Fruit fly (Drosophila melanogaster) whole organism, embryonic: Measurements from ENCODE around the gene SP555.

Experiments used
- Antp ChIP-seq: fragments of 200-800 bp; sonication (Bioruptor generic); optimal IDR thresholded peaks from 3 replicates; lab custom pipeline; 2016; ENCODE audit warnings: missing biosample characterization, missing genetic modification characterization
- Atf3 ChIP-seq: fragments of 200-800 bp; sonication (Bioruptor generic); optimal IDR thresholded peaks from 3 replicates; lab custom pipeline; 2016; ENCODE audit warnings: missing biosample characterization, missing genetic modification characterization
- CG10267 ChIP-seq: fragments of 200-800 bp; sonication (Bioruptor generic); optimal IDR thresholded peaks from 2 replicates; lab custom pipeline; 2018; ENCODE audit warnings: missing biosample characterization, mild to moderate bottlenecking, missing genetic modification characterization, moderate library complexity
- CG11696 ChIP-seq: fragments of 200-800 bp; sonication (Bioruptor generic); IDR thresholded peaks from 2 replicates; pipeline ENCODE4 v1.3.6; 2022; ENCODE audit warnings: missing biosample characterization, missing genetic modification characterization
- CG14965 ChIP-seq: fragments of 200-800 bp; sonication (Bioruptor generic); optimal IDR thresholded peaks from 2 replicates; lab custom pipeline; 2016; ENCODE audit warnings: missing biosample characterization, missing genetic modification characterization, borderline replicate concordance
- CG17186 ChIP-seq: fragments of 200-800 bp; sonication (Bioruptor generic); optimal IDR thresholded peaks from 3 replicates; lab custom pipeline; 2017; ENCODE audit warnings: missing biosample characterization, missing genetic modification reagents, missing genetic modification characterization
- CG18619 ChIP-seq: fragments of 200-800 bp; sonication (Bioruptor generic); optimal IDR thresholded peaks from 3 replicates; lab custom pipeline; 2017; ENCODE audit warnings: missing biosample characterization, mild to moderate bottlenecking, missing genetic modification characterization
- CG2129 ChIP-seq: fragments of 200-800 bp; sonication (Bioruptor generic); IDR thresholded peaks from 2 replicates; pipeline ENCODE4 v1.3.6; 2022; ENCODE audit warnings: missing biosample characterization, missing genetic modification characterization; ENCODE audit not compliant: partially characterized antibody
- CG2202 ChIP-seq: fragments of 200-800 bp; sonication (Bioruptor generic); optimal IDR thresholded peaks from 2 replicates; lab custom pipeline; 2018; ENCODE audit warnings: missing biosample characterization, mild to moderate bottlenecking, missing genetic modification characterization
- CG31224 ChIP-seq: fragments of 200-800 bp; sonication (Bioruptor generic); IDR thresholded peaks from 2 replicates; pipeline ENCODE4 v1.3.6; 2022; ENCODE audit warnings: missing biosample characterization, missing genetic modification characterization
- CG3847 ChIP-seq: fragments of 200-800 bp; sonication (Bioruptor generic); IDR thresholded peaks from 2 replicates; pipeline ENCODE4 v1.3.6; 2022; ENCODE audit warnings: missing biosample characterization, missing genetic modification characterization
- CG42726 ChIP-seq: fragments of 200-800 bp; sonication (Bioruptor generic); IDR thresholded peaks from 2 replicates; pipeline ENCODE4 v1.3.6; 2022; ENCODE audit warnings: missing biosample characterization, missing genetic modification characterization; ENCODE audit not compliant: partially characterized antibody
- CG7839 ChIP-seq: fragments of 200-800 bp; sonication (Bioruptor generic); optimal IDR thresholded peaks from 3 replicates; lab custom pipeline; 2018; ENCODE audit warnings: missing biosample characterization, mild to moderate bottlenecking, missing genetic modification characterization, moderate library complexity
- CG8359 ChIP-seq: fragments of 200-800 bp; sonication (Bioruptor generic); optimal IDR thresholded peaks from 2 replicates; lab custom pipeline; 2017; ENCODE audit warnings: missing biosample characterization, mild to moderate bottlenecking, missing genetic modification characterization, borderline replicate concordance
- CkIIα-i1 ChIP-seq: fragments of 200-800 bp; sonication (Bioruptor generic); IDR thresholded peaks from 2 replicates; pipeline ENCODE4 v1.3.6; 2022; ENCODE audit warnings: missing biosample characterization, missing genetic modification characterization
- E2f2 ChIP-seq: fragments of 200-800 bp; sonication (Bioruptor generic); IDR thresholded peaks from 2 replicates; pipeline ENCODE4 v1.3.6; 2022; ENCODE audit warnings: missing biosample characterization, missing genetic modification characterization
- Fer2 ChIP-seq: fragments of 200-800 bp; sonication (Bioruptor generic); optimal IDR thresholded peaks from 2 replicates; lab custom pipeline; 2018; ENCODE audit warnings: missing biosample characterization, mild to moderate bottlenecking, missing genetic modification characterization, moderate library complexity
- HmgD ChIP-seq: fragments of 200-800 bp; sonication (Bioruptor generic); optimal IDR thresholded peaks from 3 replicates; lab custom pipeline; 2016; ENCODE audit warnings: missing biosample characterization, missing genetic modification characterization
- Lim3 ChIP-seq: fragments of 200-800 bp; sonication (Bioruptor generic); IDR thresholded peaks from 2 replicates; pipeline ENCODE4 v1.3.6; 2022; ENCODE audit warnings: missing biosample characterization, missing genetic modification characterization
- NK7.1 ChIP-seq: fragments of 200-800 bp; sonication (Bioruptor generic); optimal IDR thresholded peaks from 3 replicates; lab custom pipeline; 2016; ENCODE audit warnings: missing biosample characterization, missing genetic modification characterization
- Nf-YA ChIP-seq: fragments of 200-800 bp; sonication (Bioruptor generic); IDR thresholded peaks from 2 replicates; pipeline ENCODE4 v1.3.6; 2022; ENCODE audit warnings: missing biosample characterization, missing genetic modification characterization
- Nf-YB ChIP-seq: fragments of 200-800 bp; sonication (Bioruptor generic); optimal IDR thresholded peaks from 3 replicates; lab custom pipeline; 2019; ENCODE audit warnings: missing biosample characterization, mild to moderate bottlenecking, missing genetic modification characterization, moderate library complexity
- PHDP ChIP-seq: fragments of 200-800 bp; sonication (Bioruptor generic); optimal IDR thresholded peaks from 3 replicates; lab custom pipeline; 2018; ENCODE audit warnings: missing biosample characterization, mild to moderate bottlenecking, missing genetic modification characterization, moderate library complexity
- Six4 ChIP-seq: fragments of 200-800 bp; sonication (Bioruptor generic); optimal IDR thresholded peaks from 2 replicates; lab custom pipeline; 2016; ENCODE audit warnings: missing biosample characterization, missing genetic modification characterization
- Xbp1 ChIP-seq: fragments of 200-800 bp; sonication (Bioruptor generic); optimal IDR thresholded peaks from 3 replicates; lab custom pipeline; 2016; ENCODE audit warnings: missing biosample characterization, mild to moderate bottlenecking, missing genetic modification characterization
- YL-1 ChIP-seq: fragments of 200-800 bp; sonication (Bioruptor generic); optimal IDR thresholded peaks from 3 replicates; lab custom pipeline; 2017; ENCODE audit warnings: missing biosample characterization, mild to moderate bottlenecking, missing genetic modification characterization
- btn ChIP-seq: fragments of 200-800 bp; sonication (Bioruptor generic); optimal IDR thresholded peaks from 2 replicates; lab custom pipeline; 2016; ENCODE audit warnings: missing biosample characterization, missing genetic modification characterization
- chif ChIP-seq, 2 experiments: fragments of 200-800 bp; sonication (Bioruptor generic); optimal IDR thresholded peaks; 3 replicates each; lab custom pipeline; 2016; ENCODE audit warnings: missing biosample characterization in 2 of 2, missing genetic modification characterization in 2 of 2
- chm ChIP-seq: fragments of 200-800 bp; sonication (Bioruptor generic); IDR thresholded peaks from 2 replicates; pipeline ENCODE4 v1.3.6; 2022; ENCODE audit warnings: missing biosample characterization, missing genetic modification characterization
- danr ChIP-seq: fragments of 200-800 bp; sonication (Bioruptor generic); IDR thresholded peaks from 2 replicates; pipeline ENCODE4 v1.3.6; 2022; ENCODE audit warnings: missing biosample characterization, missing genetic modification characterization
- dm ChIP-seq: fragments of 200-800 bp; sonication (Bioruptor generic); optimal IDR thresholded peaks from 3 replicates; lab custom pipeline; 2016; ENCODE audit warnings: missing biosample characterization, missing genetic modification characterization
- ems ChIP-seq: fragments of 200-800 bp; sonication (Bioruptor generic); optimal IDR thresholded peaks from 3 replicates; lab custom pipeline; 2016; ENCODE audit warnings: missing biosample characterization, missing genetic modification characterization
- gfzf ChIP-seq: fragments of 200-800 bp; sonication (Bioruptor generic); optimal IDR thresholded peaks from 2 replicates; lab custom pipeline; 2016; ENCODE audit warnings: missing biosample characterization, mild to moderate bottlenecking, missing genetic modification characterization, moderate library complexity
- grn ChIP-seq: fragments of 200-800 bp; sonication (Bioruptor generic); optimal IDR thresholded peaks from 3 replicates; lab custom pipeline; 2017; ENCODE audit warnings: missing biosample characterization, missing genetic modification characterization
- hkb ChIP-seq, 2 experiments: fragments of 200-800 bp in 1 of 2; fragments of >200 bp in 1 of 2; sonication (Bioruptor generic) in 1 of 2; IDR thresholded peaks in 1 of 2; optimal IDR thresholded peaks in 1 of 2; 2 replicates each; pipeline versions ENCODE4 v1.3.6 to Lab custom; 2017 to 2022; ENCODE audit warnings: missing biosample characterization in 1 of 2, missing genetic modification characterization in 1 of 2
- ind ChIP-seq: fragments of 200-800 bp; sonication (Bioruptor generic); optimal IDR thresholded peaks from 3 replicates; lab custom pipeline; 2016; ENCODE audit warnings: missing biosample characterization, missing genetic modification characterization
- kah ChIP-seq: fragments of 200-800 bp; sonication (Bioruptor generic); optimal IDR thresholded peaks from 2 replicates; lab custom pipeline; 2018; ENCODE audit warnings: missing biosample characterization, mild to moderate bottlenecking, missing genetic modification characterization
- lola ChIP-seq, 3 experiments: fragments of >200 bp in 2 of 3; fragments of 200-800 bp in 1 of 3; sonication (Bioruptor generic) in 1 of 3; optimal IDR thresholded peaks; 2 replicates each; lab custom pipeline; 2017 to 2019; ENCODE audit warnings: missing biosample characterization in 3 of 3, missing genetic modification characterization in 3 of 3, mild to moderate bottlenecking in 1 of 3, moderate library complexity in 1 of 3
- mirr ChIP-seq: fragments of 200-800 bp; sonication (Bioruptor generic); optimal IDR thresholded peaks from 3 replicates; lab custom pipeline; 2018; ENCODE audit warnings: missing biosample characterization, mild to moderate bottlenecking, missing genetic modification characterization
- pan ChIP-seq, 4 experiments: fragments of >200 bp in 3 of 4; fragments of 200-800 bp in 1 of 4; sonication (Bioruptor generic) in 1 of 4; optimal IDR thresholded peaks in 3 of 4; IDR thresholded peaks in 1 of 4; 2 replicates each; pipeline versions ENCODE4 v1.3.6 to Lab custom; 2017 to 2022; ENCODE audit warnings: missing biosample characterization in 2 of 4, missing genetic modification characterization in 2 of 4, mixed read lengths in 1 of 4
- prd ChIP-seq, 3 experiments: fragments of >200 bp in 2 of 3; fragments of 200-800 bp in 1 of 3; sonication (Bioruptor generic) in 1 of 3; optimal IDR thresholded peaks in 2 of 3; IDR thresholded peaks in 1 of 3; 2 replicates in 2 of 3; 3 replicates in 1 of 3; pipeline versions ENCODE4 v1.3.6 to Lab custom; 2017 to 2022; ENCODE audit warnings: missing biosample characterization in 1 of 3, missing genetic modification characterization in 1 of 3
- repo ChIP-seq: fragments of 200-800 bp; sonication (Bioruptor generic); optimal IDR thresholded peaks from 2 replicates; lab custom pipeline; 2016; ENCODE audit warnings: missing biosample characterization, missing genetic modification characterization
- scrt ChIP-seq: fragments of 200-800 bp; sonication (Bioruptor generic); optimal IDR thresholded peaks from 2 replicates; lab custom pipeline; 2018; ENCODE audit warnings: missing biosample characterization, mild to moderate bottlenecking, missing genetic modification characterization, moderate library complexity
- sisA ChIP-seq: fragments of 200-800 bp; sonication (Bioruptor generic); IDR thresholded peaks from 2 replicates; pipeline ENCODE4 v1.3.6; 2022; ENCODE audit warnings: missing biosample characterization, missing genetic modification characterization
- slbo ChIP-seq: fragments of 200-800 bp; sonication (Bioruptor generic); IDR thresholded peaks from 2 replicates; pipeline ENCODE4 v1.3.6; 2022; ENCODE audit warnings: missing biosample characterization, missing genetic modification characterization
- so ChIP-seq: fragments of 200-800 bp; sonication (Bioruptor generic); IDR thresholded peaks from 3 replicates; pipeline ENCODE4 v1.3.6; 2022; ENCODE audit warnings: missing biosample characterization, missing genetic modification characterization
- usp ChIP-seq: fragments of >200 bp; optimal IDR thresholded peaks from 2 replicates; lab custom pipeline; 2017; ENCODE audit warnings: missing biosample characterization, missing genetic modification characterization
- vvl ChIP-seq: fragments of 200-800 bp; sonication (Bioruptor generic); IDR thresholded peaks from 2 replicates; pipeline ENCODE4 v1.3.6; 2022; ENCODE audit warnings: missing biosample characterization, missing genetic modification characterization
- zen2 ChIP-seq: fragments of 200-800 bp; sonication (Bioruptor generic); IDR thresholded peaks from 3 replicates; pipeline ENCODE4 v1.3.6; 2022; ENCODE audit warnings: missing biosample characterization, missing genetic modification characterization; ENCODE audit not compliant: partially characterized antibody

The SP555 gene

dm6 chr2L:5043043-5043442 lies 5.5 kb downstream of the SP555 start, which contains the start of the genes CG33995, CG44000 and CG44001 (continued):
- peak; percentile 71 for TF ChIP-seq vvl (GFP tag; lab: Robert Waterston, UW)
- no peak for TF ChIP-seq zen2 (GFP tag; lab: Robert Waterston, UW)
- no peak for TF ChIP-seq NK7.1
- TF ChIP-seq CkIIα-i1, result no peak
- peak; percentile 22; the same call in 1 of the 2 replicates for TF ChIP-seq sisA (GFP tag; lab: Robert Waterston, UW)
- peak; percentile 96 for TF ChIP-seq YL-1 (GFP tag; lab: Kevin White, UChicago)
- TF ChIP-seq slbo (GFP tag; lab: Robert Waterston, UW), result peak; percentile 78
- peak; percentile 9 for TF ChIP-seq Nf-YB (GFP tag; lab: Kevin White, UChicago)
- TF ChIP-seq chm (GFP tag; lab: Robert Waterston, UW), result peak; percentile 57
- TF ChIP-seq PHDP (tag; lab: Kevin White, UChicago), result peak; percentile 18
- TF ChIP-seq E2f2 (GFP tag; lab: Robert Waterston, UW), result peak; percentile 74
- TF ChIP-seq HmgD (GFP tag; lab: Kevin White, UChicago), result peak; percentile 36
- TF ChIP-seq ems (GFP tag; lab: Kevin White, UChicago), result peak; percentile 36
- TF ChIP-seq CG18619 (GFP tag; lab: Kevin White, UChicago), result peak; percentile 13
- TF ChIP-seq Fer2 (tag; lab: Kevin White, UChicago), result no peak
- peak; percentile 25 for TF ChIP-seq hkb (optimal IDR thresholded peaks at IDR 0.05; lab: Kevin White, UChicago)
- no peak for TF ChIP-seq hkb (GFP tag; IDR thresholded peaks at IDR 0.05; lab: Robert Waterston, UW)
- TF ChIP-seq CG8359 (GFP tag; lab: Kevin White, UChicago), result no peak
- TF ChIP-seq scrt (GFP tag; lab: Kevin White, UChicago), result no peak
- TF ChIP-seq CG11696, result no peak
- TF ChIP-seq prd (optimal IDR thresholded peaks at IDR 0.05; lab: Kevin White, UChicago), result no peak
- TF ChIP-seq prd (GFP tag; IDR thresholded peaks at IDR 0.05; lab: Robert Waterston, UW), result peak; percentile 40; the same call in 1 of the 3 replicates
- TF ChIP-seq chif (GFP tag; optimal IDR thresholded peaks at IDR 0.05; lab: Kevin White, UChicago), result peak in 1 of 2 experiments; percentile 27
- no peak for TF ChIP-seq Lim3 (GFP tag; lab: Robert Waterston, UW)
- TF ChIP-seq grn (GFP tag; lab: Kevin White, UChicago), result no peak
- peak; percentile 4 for TF ChIP-seq btn (GFP tag; lab: Kevin White, UChicago)
- peak; percentile 59 for TF ChIP-seq Xbp1 (GFP tag; lab: Kevin White, UChicago)
- TF ChIP-seq CG31224, result no peak
- no peak for TF ChIP-seq CG2129 (GFP tag; lab: Robert Waterston, UW)
- TF ChIP-seq mirr (GFP tag; lab: Kevin White, UChicago), result peak; percentile 51
- no peak for TF ChIP-seq danr
- TF ChIP-seq CG17186, result peak; percentile 67
- TF ChIP-seq Six4 (GFP tag; lab: Kevin White, UChicago), result no peak
- TF ChIP-seq CG2202 (tag; lab: Kevin White, UChicago), result no peak
- TF ChIP-seq gfzf (GFP tag; lab: Kevin White, UChicago), result peak; percentile 87
- peak; percentile 64 for TF ChIP-seq Antp
- peak; percentile 97 for TF ChIP-seq CG10267 (tag; lab: Kevin White, UChicago)
- TF ChIP-seq CG14965, result no peak
- TF ChIP-seq CG3847 (GFP tag; lab: Robert Waterston, UW), result peak; percentile 75
- TF ChIP-seq CG7839 (tag; lab: Kevin White, UChicago), result peak; percentile 39
- no peak for TF ChIP-seq usp (GFP tag; lab: Kevin White, UChicago)
- no peak for TF ChIP-seq so (GFP tag; lab: Robert Waterston, UW)
- TF ChIP-seq Nf-YA (GFP tag; lab: Robert Waterston, UW), result no peak
- no peak for TF ChIP-seq lola (GFP tag; optimal IDR thresholded peaks at IDR 0.05; lab: Kevin White, UChicago)
- TF ChIP-seq Atf3 (GFP tag; lab: Kevin White, UChicago), result peak; percentile 65
- TF ChIP-seq dm (GFP tag; lab: Kevin White, UChicago), result peak; percentile 40
- TF ChIP-seq CG42726 (GFP tag; lab: Robert Waterston, UW), result no peak
- no peak for TF ChIP-seq pan (optimal IDR thresholded peaks at IDR 0.05; lab: Kevin White, UChicago)
- TF ChIP-seq pan (GFP tag; optimal IDR thresholded peaks at IDR 0.05 in 1 of 2, IDR thresholded peaks at IDR 0.05 in 1 of 2), result peak in 1 of 2 experiments; percentile 22
- peak; percentile 51 for TF ChIP-seq ind (GFP tag; lab: Kevin White, UChicago)
- no peak for TF ChIP-seq kah (GFP tag; lab: Kevin White, UChicago)
- peak; percentile 54 for TF ChIP-seq repo
